Fruit fly (Drosophila melanogaster): Measurements from ENCODE around the gene SppL.
A peak's percentile ranks its signal among the peaks of the same experiment; 100 is the strongest.

SppL gene

dm6 chr3R:25876639-25877038, 5.1 kb upstream of the SppL start:
- TF ChIP-seq CG6276 (GFP tag; optimal IDR thresholded peaks at IDR 0.05) (no peak), CG34406 (GFP tag; optimal IDR thresholded peaks at IDR 0.05) (no peak), CG8632 (GFP tag; optimal IDR thresholded peaks at IDR 0.05) (no peak), spab (GFP tag; optimal IDR thresholded peaks at IDR 0.05) (no peak), CG11294 (GFP tag; IDR thresholded peaks at IDR 0.05) (no peak), CG11902 (GFP tag; optimal IDR thresholded peaks at IDR 0.05) (no peak)

- peak; percentile 93 for TF ChIP-seq svp (GFP tag)
- no peak for TF ChIP-seq cyc (GFP tag; optimal IDR thresholded peaks at IDR 0.05)
- peak; percentile 13 for TF ChIP-seq Hr4 (GFP tag; optimal IDR thresholded peaks at IDR 0.05)
- no peak for TF ChIP-seq Smox (GFP tag; optimal IDR thresholded peaks at IDR 0.05)
- TF ChIP-seq acj6 (GFP tag; optimal IDR thresholded peaks at IDR 0.05): no peak
- peak; percentile 22 for TF ChIP-seq pdm3 (GFP tag; optimal IDR thresholded peaks at IDR 0.05)
- peak; percentile 43; the same call in 1 of the 3 replicates for TF ChIP-seq CG8119 (GFP tag; IDR thresholded peaks at IDR 0.05)
- TF ChIP-seq CG11902 (GFP tag; optimal IDR thresholded peaks at IDR 0.05): no peak
- TF ChIP-seq CG16779 (tag; optimal IDR thresholded peaks at IDR 0.05): no peak
- peak; percentile 31 for TF ChIP-seq Eip78C (GFP tag)
Observed at dm6 chr3R:25877064-25877463, 4.7 kb upstream of the SppL start.

dm6 chr3R:25879324-25879766, 2.4 kb upstream of the SppL start:
- no peak for TF ChIP-seq Hr38 (GFP tag; optimal IDR thresholded peaks at IDR 0.05)
- TF ChIP-seq CG4318 (GFP tag; optimal IDR thresholded peaks at IDR 0.05): peak; percentile 58
- peak; percentile 44 for TF ChIP-seq Sox14 (GFP tag; optimal IDR thresholded peaks at IDR 0.05)
- TF ChIP-seq net (GFP tag; optimal IDR thresholded peaks at IDR 0.05): peak; percentile 22
- peak; percentile 48 for TF ChIP-seq CG3919 (GFP tag; optimal IDR thresholded peaks at IDR 0.05)
- TF ChIP-seq CG32006 (GFP tag; optimal IDR thresholded peaks at IDR 0.05): peak; percentile 78
- peak; percentile 3 for TF ChIP-seq CG31627 (GFP tag; optimal IDR thresholded peaks at IDR 0.05)
- TF ChIP-seq Sox102F (GFP tag; optimal IDR thresholded peaks at IDR 0.05): peak; percentile 29
- TF ChIP-seq acj6 (GFP tag; optimal IDR thresholded peaks at IDR 0.05): peak; percentile 39
- peak; percentile 11 for TF ChIP-seq dsx (GFP tag; optimal IDR thresholded peaks at IDR 0.05; ENCODE audit: poor library complexity, severe bottlenecking)
- TF ChIP-seq lz (GFP tag; optimal IDR thresholded peaks at IDR 0.05): no peak
- no peak for TF ChIP-seq CG6163 (GFP tag; IDR thresholded peaks at IDR 0.05)
- TF ChIP-seq CG10669 (GFP tag; optimal IDR thresholded peaks at IDR 0.05): peak; percentile 20
- TF ChIP-seq CG8632 (GFP tag; optimal IDR thresholded peaks at IDR 0.05): peak; percentile 14
- TF ChIP-seq OdsH (GFP tag; optimal IDR thresholded peaks at IDR 0.05): peak; percentile 53
- peak; percentile 3 for TF ChIP-seq cyc (GFP tag; optimal IDR thresholded peaks at IDR 0.05)
- peak; percentile 61 for TF ChIP-seq pdm3 (GFP tag; optimal IDR thresholded peaks at IDR 0.05)
- no peak for TF ChIP-seq CG6854 (GFP tag; optimal IDR thresholded peaks at IDR 0.05)
- no peak for TF ChIP-seq CG9139 (GFP tag; optimal IDR thresholded peaks at IDR 0.05)
- TF ChIP-seq CG11762 (GFP tag; optimal IDR thresholded peaks at IDR 0.05; ENCODE audit: insufficient read depth): peak; percentile 10
- peak; percentile 83 for TF ChIP-seq CG15336 (GFP tag; IDR thresholded peaks at IDR 0.05)
- peak; percentile 70 for TF ChIP-seq Gug (GFP tag; IDR thresholded peaks at IDR 0.05)
- TF ChIP-seq Ets21C (GFP tag; optimal IDR thresholded peaks at IDR 0.05): no peak
- TF ChIP-seq fd59A (GFP tag; optimal IDR thresholded peaks at IDR 0.05): no peak
- peak; percentile 28 for TF ChIP-seq esn (GFP tag; optimal IDR thresholded peaks at IDR 0.05)
- no peak for TF ChIP-seq fkh (GFP tag; optimal IDR thresholded peaks at IDR 0.05)
- TF ChIP-seq CG6276 (GFP tag; optimal IDR thresholded peaks at IDR 0.05): peak; percentile 62
- TF ChIP-seq salr (GFP tag; optimal IDR thresholded peaks at IDR 0.05): peak in 1 of 2 experiments; percentile 65
- TF ChIP-seq CG10631 (GFP tag; optimal IDR thresholded peaks at IDR 0.05): no peak
- TF ChIP-seq CG6808 (GFP tag; optimal IDR thresholded peaks at IDR 0.05): no peak
- TF ChIP-seq Hr39 (GFP tag; optimal IDR thresholded peaks at IDR 0.05): peak; percentile 36
- TF ChIP-seq Smox (GFP tag; optimal IDR thresholded peaks at IDR 0.05): peak; percentile 17
- no peak for TF ChIP-seq topi (GFP tag; optimal IDR thresholded peaks at IDR 0.05)
- TF ChIP-seq svp (GFP tag): peak; percentile 68
- TF ChIP-seq Lpt (GFP tag; optimal IDR thresholded peaks at IDR 0.05): peak; percentile 17
- TF ChIP-seq CG16779 (tag; optimal IDR thresholded peaks at IDR 0.05): no peak
- TF ChIP-seq achi (GFP tag; optimal IDR thresholded peaks at IDR 0.05): peak; percentile 48
- TF ChIP-seq Hr4 (GFP tag; optimal IDR thresholded peaks at IDR 0.05): peak; percentile 79
- TF ChIP-seq Eip78C (GFP tag): peak; percentile 79
- TF ChIP-seq CG8119 (GFP tag; IDR thresholded peaks at IDR 0.05): peak; percentile 78; the same call in 2 of the 3 replicates
- TF ChIP-seq ss (GFP tag; optimal IDR thresholded peaks at IDR 0.05): no peak
- TF ChIP-seq CG11294 (GFP tag; IDR thresholded peaks at IDR 0.05): 0 out of 2 replicates have a peak, but pooled peaks have one; percentile 51
- peak; percentile 22 for TF ChIP-seq Met (GFP tag; optimal IDR thresholded peaks at IDR 0.05)
